Fruit fly (Drosophila melanogaster) whole organism, embryonic: Measurements from ENCODE around the gene Nnp-1.

Experiments
- Abd-B ChIP-seq: fragments of 200-800 bp; sonication (Bioruptor generic); optimal IDR thresholded peaks from 2 replicates; lab custom pipeline; 2018; ENCODE audit warnings: missing biosample characterization, mild to moderate bottlenecking, missing genetic modification characterization, moderate library complexity
- Atf3 ChIP-seq: fragments of 200-800 bp; sonication (Bioruptor generic); optimal IDR thresholded peaks from 3 replicates; lab custom pipeline; 2016; ENCODE audit warnings: missing biosample characterization, missing genetic modification characterization
- Bteb2 ChIP-seq: fragments of 200-800 bp; sonication (Bioruptor generic); optimal IDR thresholded peaks from 2 replicates; lab custom pipeline; 2016; ENCODE audit warnings: missing biosample characterization, missing genetic modification characterization
- CG11504 ChIP-seq: fragments of 200-800 bp; sonication (Bioruptor generic); optimal IDR thresholded peaks from 3 replicates; lab custom pipeline; 2019; ENCODE audit warnings: missing biosample characterization, mild to moderate bottlenecking, missing genetic modification characterization, moderate library complexity
- CG1233 ChIP-seq: fragments of 200-800 bp; sonication (Bioruptor generic); optimal IDR thresholded peaks from 4 replicates; lab custom pipeline; 2018; ENCODE audit warnings: missing biosample characterization, mild to moderate bottlenecking, missing genetic modification characterization
- CG12744 ChIP-seq: fragments of 200-800 bp; sonication (Bioruptor generic); optimal IDR thresholded peaks from 2 replicates; lab custom pipeline; 2016; ENCODE audit warnings: missing biosample characterization, missing genetic modification characterization
- CG13123 ChIP-seq: fragments of 200-800 bp; sonication (Bioruptor generic); optimal IDR thresholded peaks from 2 replicates; lab custom pipeline; 2016; ENCODE audit warnings: missing biosample characterization, missing genetic modification characterization
- CG14050 ChIP-seq: fragments of 200-800 bp; sonication (Bioruptor generic); IDR thresholded peaks from 3 replicates; pipeline ENCODE4 v1.3.6; 2022; ENCODE audit warnings: missing biosample characterization, missing genetic modification characterization
- CG14965 ChIP-seq: fragments of 200-800 bp; sonication (Bioruptor generic); optimal IDR thresholded peaks from 2 replicates; lab custom pipeline; 2016; ENCODE audit warnings: missing biosample characterization, missing genetic modification characterization, borderline replicate concordance
- CG17385 ChIP-seq: fragments of 200-800 bp; sonication (Bioruptor generic); optimal IDR thresholded peaks from 3 replicates; lab custom pipeline; 2018; ENCODE audit warnings: missing biosample characterization, mild to moderate bottlenecking, missing genetic modification characterization
- CG18476 ChIP-seq: fragments of 200-800 bp; sonication (Bioruptor generic); optimal IDR thresholded peaks from 2 replicates; lab custom pipeline; 2016; ENCODE audit warnings: missing biosample characterization, mild to moderate bottlenecking, missing genetic modification characterization
- CG2116 ChIP-seq: fragments of 200-800 bp; sonication (Bioruptor generic); optimal IDR thresholded peaks from 3 replicates; lab custom pipeline; 2018; ENCODE audit warnings: missing biosample characterization, mild to moderate bottlenecking, missing genetic modification characterization
- CG3407 ChIP-seq: fragments of 200-800 bp; sonication (Bioruptor generic); optimal IDR thresholded peaks from 2 replicates; lab custom pipeline; 2018; ENCODE audit warnings: missing biosample characterization, mild to moderate bottlenecking, missing genetic modification characterization
- CG34422 ChIP-seq: fragments of 200-800 bp; sonication (Bioruptor generic); IDR thresholded peaks from 3 replicates; pipeline ENCODE4 v1.3.6; 2022; ENCODE audit warnings: missing biosample characterization, missing genetic modification characterization
- CG3726 ChIP-seq: fragments of 200-800 bp; sonication (Bioruptor generic); IDR thresholded peaks from 3 replicates; pipeline ENCODE4, ENCODE4 v1.3.6; 2022; ENCODE audit warnings: missing biosample characterization, missing genetic modification characterization
- CG4328 ChIP-seq: fragments of 200-800 bp; sonication (Bioruptor generic); optimal IDR thresholded peaks from 3 replicates; lab custom pipeline; 2017; ENCODE audit warnings: missing biosample characterization, missing genetic modification reagents, missing genetic modification characterization
- CG43689 ChIP-seq: fragments of 200-800 bp; sonication (Bioruptor generic); IDR thresholded peaks from 2 replicates; pipeline ENCODE4 v1.3.6; 2022; ENCODE audit warnings: missing biosample characterization, missing genetic modification characterization
- CG6254 ChIP-seq: fragments of 200-800 bp; sonication (Bioruptor generic); optimal IDR thresholded peaks from 3 replicates; lab custom pipeline; 2017; ENCODE audit warnings: mild to moderate bottlenecking, missing biosample characterization, missing genetic modification reagents, missing genetic modification characterization
- CG6683 ChIP-seq: fragments of 200-800 bp; sonication (Bioruptor generic); optimal IDR thresholded peaks from 2 replicates; lab custom pipeline; 2017; ENCODE audit warnings: missing biosample characterization, mild to moderate bottlenecking, missing genetic modification characterization, missing genetic modification reagents
- CG6765 ChIP-seq: fragments of 200-800 bp; sonication (Bioruptor generic); optimal IDR thresholded peaks from 3 replicates; lab custom pipeline; 2017; ENCODE audit warnings: missing biosample characterization, mild to moderate bottlenecking, missing genetic modification characterization
- CG7357 ChIP-seq: fragments of 200-800 bp; sonication (Bioruptor generic); IDR thresholded peaks from 3 replicates; pipeline ENCODE4 v1.3.6; 2022; ENCODE audit warnings: missing biosample characterization, missing genetic modification characterization
- CG8359 ChIP-seq: fragments of 200-800 bp; sonication (Bioruptor generic); optimal IDR thresholded peaks from 2 replicates; lab custom pipeline; 2017; ENCODE audit warnings: missing biosample characterization, mild to moderate bottlenecking, missing genetic modification characterization, borderline replicate concordance
- CG8388 ChIP-seq: fragments of 200-800 bp; sonication (Bioruptor generic); optimal IDR thresholded peaks from 2 replicates; lab custom pipeline; 2019; ENCODE audit warnings: missing biosample characterization, mild to moderate bottlenecking, missing genetic modification characterization, moderate library complexity
- CG9437 ChIP-seq: fragments of 200-800 bp; sonication (Bioruptor generic); optimal IDR thresholded peaks from 2 replicates; lab custom pipeline; 2018; ENCODE audit warnings: missing biosample characterization, mild to moderate bottlenecking, missing genetic modification characterization
- CG9727 ChIP-seq: fragments of 200-800 bp; sonication (Bioruptor generic); optimal IDR thresholded peaks from 3 replicates; lab custom pipeline; 2017; ENCODE audit warnings: missing biosample characterization, mild to moderate bottlenecking, missing genetic modification characterization
- CHES-1-like ChIP-seq: fragments of 200-800 bp; sonication (Bioruptor generic); optimal IDR thresholded peaks from 2 replicates; lab custom pipeline; 2016; ENCODE audit warnings: missing biosample characterization, missing genetic modification characterization
- D19B ChIP-seq: fragments of 200-800 bp; sonication (Bioruptor generic); optimal IDR thresholded peaks from 2 replicates; lab custom pipeline; 2017; ENCODE audit warnings: missing biosample characterization, mild to moderate bottlenecking, missing genetic modification characterization
- Elba2 ChIP-seq: fragments of 200-800 bp; sonication (Bioruptor generic); optimal IDR thresholded peaks from 3 replicates; lab custom pipeline; 2016; ENCODE audit warnings: missing biosample characterization, missing genetic modification characterization
- HLH3B ChIP-seq: fragments of 200-800 bp; sonication (Bioruptor generic); IDR thresholded peaks from 2 replicates; pipeline ENCODE4 v1.3.6; 2022; ENCODE audit warnings: missing biosample characterization, missing genetic modification characterization
- HLHmδ ChIP-seq: fragments of 200-800 bp; sonication (Bioruptor generic); optimal IDR thresholded peaks from 2 replicates; lab custom pipeline; 2018; ENCODE audit warnings: missing biosample characterization, mild to moderate bottlenecking, missing genetic modification characterization, moderate library complexity
- Oaz ChIP-seq: fragments of 200-800 bp; sonication (Bioruptor generic); IDR thresholded peaks from 2 replicates; pipeline ENCODE4 v1.3.6; 2022; ENCODE audit warnings: missing biosample characterization, missing genetic modification characterization
- al ChIP-seq: fragments of 200-800 bp; sonication (Bioruptor generic); IDR thresholded peaks from 2 replicates; pipeline ENCODE4 v1.3.6; 2022; ENCODE audit warnings: missing biosample characterization, missing genetic modification characterization
- bsh ChIP-seq, 2 experiments: fragments of 200-800 bp; sonication (Bioruptor generic); optimal IDR thresholded peaks; 2 replicates each; lab custom pipeline; 2017 to 2018; ENCODE audit warnings: mild to moderate bottlenecking in 2 of 2, missing biosample characterization in 2 of 2, missing genetic modification characterization in 2 of 2, moderate library complexity in 1 of 2
- btn ChIP-seq: fragments of 200-800 bp; sonication (Bioruptor generic); optimal IDR thresholded peaks from 2 replicates; lab custom pipeline; 2016; ENCODE audit warnings: missing biosample characterization, missing genetic modification characterization
- danr ChIP-seq: fragments of 200-800 bp; sonication (Bioruptor generic); IDR thresholded peaks from 2 replicates; pipeline ENCODE4 v1.3.6; 2022; ENCODE audit warnings: missing biosample characterization, missing genetic modification characterization
- dati ChIP-seq: fragments of 200-800 bp; sonication (Bioruptor generic); IDR thresholded peaks from 2 replicates; pipeline ENCODE4 v1.3.6; 2022; ENCODE audit warnings: missing biosample characterization, missing genetic modification characterization
- lbe ChIP-seq: fragments of 200-800 bp; sonication (Bioruptor generic); optimal IDR thresholded peaks from 2 replicates; lab custom pipeline; 2016; ENCODE audit warnings: missing biosample characterization, mild to moderate bottlenecking, missing genetic modification characterization
- pita ChIP-seq: fragments of 200-800 bp; sonication (Bioruptor generic); optimal IDR thresholded peaks from 2 replicates; lab custom pipeline; 2017; ENCODE audit warnings: missing biosample characterization, mild to moderate bottlenecking, missing genetic modification characterization
- psq ChIP-seq: fragments of 200-800 bp; sonication (Bioruptor generic); optimal IDR thresholded peaks from 2 replicates; lab custom pipeline; 2017; ENCODE audit warnings: missing biosample characterization, missing genetic modification characterization
- pum ChIP-seq: fragments of 200-800 bp; sonication (Bioruptor generic); optimal IDR thresholded peaks from 2 replicates; lab custom pipeline; 2016; ENCODE audit warnings: missing biosample characterization, missing genetic modification characterization
- ro ChIP-seq: fragments of 200-800 bp; sonication (Bioruptor generic); IDR thresholded peaks from 2 replicates; pipeline ENCODE4 v1.3.6; 2022; ENCODE audit warnings: missing biosample characterization, missing genetic modification characterization
- salm ChIP-seq: fragments of 200-800 bp; sonication (Bioruptor generic); optimal IDR thresholded peaks from 2 replicates; lab custom pipeline; 2018; ENCODE audit warnings: missing biosample characterization, mild to moderate bottlenecking, missing genetic modification characterization
- sd ChIP-seq: fragments of 200-800 bp; sonication (Bioruptor generic); optimal IDR thresholded peaks from 3 replicates; lab custom pipeline; 2018; ENCODE audit warnings: missing biosample characterization, mild to moderate bottlenecking, missing genetic modification characterization, moderate library complexity
- seq ChIP-seq: fragments of 200-800 bp; sonication (Bioruptor generic); IDR thresholded peaks from 2 replicates; pipeline ENCODE4 v1.3.6; 2022; ENCODE audit warnings: missing biosample characterization, missing genetic modification characterization
- so ChIP-seq: fragments of 200-800 bp; sonication (Bioruptor generic); IDR thresholded peaks from 3 replicates; pipeline ENCODE4 v1.3.6; 2022; ENCODE audit warnings: missing biosample characterization, missing genetic modification characterization
- stc ChIP-seq: fragments of 200-800 bp; sonication (Bioruptor generic); IDR thresholded peaks from 2 replicates; pipeline ENCODE4 v1.3.6; 2022; ENCODE audit warnings: missing biosample characterization, missing genetic modification characterization
- sug ChIP-seq: fragments of 200-800 bp; optimal IDR thresholded peaks from 2 replicates; lab custom pipeline; 2019; ENCODE audit warnings: missing biosample characterization, mild to moderate bottlenecking, missing genetic modification characterization, moderate library complexity
- tin ChIP-seq: fragments of 200-800 bp; sonication (Bioruptor generic); optimal IDR thresholded peaks from 3 replicates; lab custom pipeline; 2016; ENCODE audit warnings: missing biosample characterization, missing genetic modification characterization
- yki ChIP-seq: fragments of >200 bp; optimal IDR thresholded peaks from 3 replicates; lab custom pipeline; 2018

The Nnp-1 gene

dm6 chr2L:13373435-13374242 lies 7.7 kb upstream of the Nnp-1 start, which contains the start of the genes Bdp1 and CG6565:
Gene Bdp1, minus strand, starts transcription at chr2L:13373890.
Gene CG6565, plus strand, starts transcription at chr2L:13374019.
- peak; percentile 95 for TF ChIP-seq sug
- peak; percentile 85 for TF ChIP-seq CG6765 (GFP tag; lab: Kevin White, UChicago)
- TF ChIP-seq tin = peak; percentile 98
- TF ChIP-seq sd = peak; percentile 90
- peak; percentile 96 for TF ChIP-seq btn (GFP tag; lab: Kevin White, UChicago)
- peak; percentile 93 for TF ChIP-seq CG17385 (GFP tag; lab: Kevin White, UChicago)
- TF ChIP-seq CG11504 = peak; percentile 95
- peak; percentile 94 for TF ChIP-seq CG8388 (GFP tag; lab: Kevin White, UChicago)
- TF ChIP-seq stc = peak; percentile 83
- TF ChIP-seq CG9437 (GFP tag; lab: Kevin White, UChicago) = peak; percentile 94
- peak; percentile 87 for TF ChIP-seq CG2116 (GFP tag; lab: Kevin White, UChicago)
- peak; percentile 96 for TF ChIP-seq CG34422 (GFP tag; lab: Robert Waterston, UW)
- peak; percentile 91 for TF ChIP-seq CG6254 (GFP tag; lab: Kevin White, UChicago)
- TF ChIP-seq CG3726 (GFP tag; lab: Robert Waterston, UW) = peak; percentile 89; the same call in 2 of the 3 replicates
- TF ChIP-seq CG43689 (GFP tag; lab: Robert Waterston, UW) = peak; percentile 79
- peak; percentile 99 for TF ChIP-seq pum (GFP tag; lab: Kevin White, UChicago)
- peak; percentile 91 for TF ChIP-seq lbe (GFP tag; lab: Kevin White, UChicago)
- TF ChIP-seq HLH3B (GFP tag; lab: Robert Waterston, UW) = peak; percentile 92
- TF ChIP-seq yki (lab: Kevin White, UChicago) = no peak
- peak; percentile 98 for TF ChIP-seq CG12744
- TF ChIP-seq CG13123 (GFP tag; lab: Kevin White, UChicago) = peak; percentile 96
- TF ChIP-seq D19B = peak; percentile 92
- TF ChIP-seq ro (GFP tag; lab: Robert Waterston, UW) = peak; percentile 90
- TF ChIP-seq CG1233 (GFP tag; lab: Kevin White, UChicago) = peak; percentile 96
- TF ChIP-seq psq (GFP tag; lab: Kevin White, UChicago) = peak; percentile 93
- peak; percentile 92 for TF ChIP-seq Elba2 (GFP tag; lab: Kevin White, UChicago)
- TF ChIP-seq CG7357 (GFP tag; lab: Robert Waterston, UW) = peak; percentile 91
- TF ChIP-seq salm (tag; lab: Kevin White, UChicago) = peak; percentile 88
- peak; percentile 86 for TF ChIP-seq Oaz
- no peak for TF ChIP-seq pita
- TF ChIP-seq CG14965 (GFP tag; lab: Kevin White, UChicago) = peak; percentile 76
- TF ChIP-seq CG8359 (GFP tag; lab: Kevin White, UChicago) = peak; percentile 77
- TF ChIP-seq HLHmδ = no peak
- TF ChIP-seq seq = peak; percentile 93
- peak; percentile 98 for TF ChIP-seq Atf3
- peak; percentile 92 for TF ChIP-seq CG14050
- TF ChIP-seq danr (GFP tag; lab: Robert Waterston, UW) = peak; percentile 97
- TF ChIP-seq CHES-1-like (GFP tag; lab: Kevin White, UChicago) = peak; percentile 98
- TF ChIP-seq CG6683 (GFP tag; lab: Kevin White, UChicago) = peak; percentile 86
- TF ChIP-seq al (GFP tag; lab: Robert Waterston, UW) = peak; percentile 96
- TF ChIP-seq bsh (GFP tag; optimal IDR thresholded peaks at IDR 0.05; lab: Kevin White, UChicago) = peak; percentile 83 to 95
- TF ChIP-seq dati = peak; percentile 60
- peak; percentile 94 for TF ChIP-seq so (GFP tag; lab: Robert Waterston, UW)
- peak; percentile 99 for TF ChIP-seq Abd-B
- peak; percentile 98 for TF ChIP-seq Bteb2 (GFP tag; lab: Kevin White, UChicago)
- peak; percentile 99 for TF ChIP-seq CG9727
- TF ChIP-seq CG4328 (GFP tag; lab: Kevin White, UChicago) = peak; percentile 96
- TF ChIP-seq CG3407 (GFP tag; lab: Kevin White, UChicago) = peak; percentile 94
- TF ChIP-seq CG18476 (GFP tag; lab: Kevin White, UChicago) = peak; percentile 97
